Fruit fly (Drosophila melanogaster) whole organism, embryonic: ENCODE measurements around the gene Sld5.

ENCODE experiments used
- Aef1 ChIP-seq: fragments of 200-800 bp; sonication (Bioruptor generic); IDR thresholded peaks from 3 replicates; pipeline ENCODE4 v1.3.6; 2022; ENCODE audit warnings: missing biosample characterization, missing genetic modification characterization
- Atf-2 ChIP-seq: fragments of 200-800 bp; sonication (Bioruptor generic); optimal IDR thresholded peaks from 2 replicates; lab custom pipeline; 2016; ENCODE audit warnings: missing biosample characterization, missing genetic modification characterization
- CG10462 ChIP-seq: fragments of 200-800 bp; sonication (Bioruptor generic); optimal IDR thresholded peaks from 2 replicates; lab custom pipeline; 2016; ENCODE audit warnings: missing biosample characterization, missing genetic modification characterization
- CG10654 ChIP-seq: fragments of 200-800 bp; sonication (Bioruptor generic); optimal IDR thresholded peaks from 2 replicates; lab custom pipeline; 2016; ENCODE audit warnings: missing biosample characterization, missing genetic modification characterization
- CG10959 ChIP-seq: fragments of 200-800 bp; sonication (Bioruptor generic); IDR thresholded peaks from 2 replicates; pipeline ENCODE4 v1.3.6; 2022; ENCODE audit warnings: missing biosample characterization, missing genetic modification characterization
- CG11504 ChIP-seq: fragments of 200-800 bp; sonication (Bioruptor generic); optimal IDR thresholded peaks from 3 replicates; lab custom pipeline; 2019; ENCODE audit warnings: missing biosample characterization, mild to moderate bottlenecking, missing genetic modification characterization, moderate library complexity
- CG11695 ChIP-seq: fragments of 200-800 bp; sonication (Bioruptor generic); IDR thresholded peaks from 3 replicates; pipeline ENCODE4 v1.3.6; 2022; ENCODE audit warnings: missing biosample characterization, missing genetic modification characterization
- CG12236 ChIP-seq: fragments of 200-800 bp; sonication (Bioruptor generic); optimal IDR thresholded peaks from 2 replicates; lab custom pipeline; 2016; ENCODE audit warnings: missing biosample characterization, missing genetic modification characterization
- CG12744 ChIP-seq: fragments of 200-800 bp; sonication (Bioruptor generic); optimal IDR thresholded peaks from 2 replicates; lab custom pipeline; 2016; ENCODE audit warnings: missing biosample characterization, missing genetic modification characterization
- CG1529 ChIP-seq: fragments of 200-800 bp; sonication (Bioruptor generic); optimal IDR thresholded peaks from 3 replicates; lab custom pipeline; 2018; ENCODE audit warnings: missing biosample characterization, missing genetic modification characterization
- CG1603 ChIP-seq: fragments of 200-800 bp; sonication (Bioruptor generic); optimal IDR thresholded peaks from 2 replicates; lab custom pipeline; 2019; ENCODE audit warnings: missing biosample characterization, mild to moderate bottlenecking, missing genetic modification characterization, moderate library complexity
- CG16863 ChIP-seq: fragments of 200-800 bp; sonication (Bioruptor generic); optimal IDR thresholded peaks from 3 replicates; lab custom pipeline; 2016; ENCODE audit warnings: missing biosample characterization, missing genetic modification characterization
- CG32767 ChIP-seq: fragments of 200-800 bp; sonication (Bioruptor generic); IDR thresholded peaks from 2 replicates; pipeline ENCODE4 v1.3.6; 2022; ENCODE audit warnings: missing biosample characterization, missing genetic modification characterization
- CG3281 ChIP-seq: fragments of 200-800 bp; sonication (Bioruptor generic); optimal IDR thresholded peaks from 3 replicates; lab custom pipeline; 2017; ENCODE audit warnings: missing biosample characterization, mild to moderate bottlenecking, missing genetic modification characterization
- CG4328 ChIP-seq: fragments of 200-800 bp; sonication (Bioruptor generic); optimal IDR thresholded peaks from 3 replicates; lab custom pipeline; 2017; ENCODE audit warnings: missing biosample characterization, missing genetic modification reagents, missing genetic modification characterization
- CG4617 ChIP-seq: fragments of 200-800 bp; sonication (Bioruptor generic); optimal IDR thresholded peaks from 3 replicates; lab custom pipeline; 2016; ENCODE audit warnings: missing biosample characterization, missing genetic modification characterization, borderline replicate concordance
- CG9215 ChIP-seq: fragments of 200-800 bp; sonication (Bioruptor generic); IDR thresholded peaks from 2 replicates; pipeline ENCODE4 v1.3.6; 2022; ENCODE audit warnings: missing biosample characterization, missing genetic modification characterization
- CG9609 ChIP-seq: fragments of 200-800 bp; sonication (Bioruptor generic); optimal IDR thresholded peaks from 3 replicates; lab custom pipeline; 2016; ENCODE audit warnings: missing biosample characterization, missing genetic modification characterization
- CG9817 ChIP-seq: fragments of 200-800 bp; sonication (Bioruptor generic); optimal IDR thresholded peaks from 2 replicates; lab custom pipeline; 2018; ENCODE audit warnings: missing biosample characterization, mild to moderate bottlenecking, missing genetic modification characterization, moderate library complexity
- D19B ChIP-seq: fragments of 200-800 bp; sonication (Bioruptor generic); optimal IDR thresholded peaks from 2 replicates; lab custom pipeline; 2017; ENCODE audit warnings: missing biosample characterization, mild to moderate bottlenecking, missing genetic modification characterization
- E2f1 ChIP-seq: fragments of 200-800 bp; sonication (Bioruptor generic); IDR thresholded peaks from 2 replicates; pipeline ENCODE4 v1.3.6; 2022; ENCODE audit warnings: missing biosample characterization, missing genetic modification characterization
- HLH3B ChIP-seq: fragments of 200-800 bp; sonication (Bioruptor generic); IDR thresholded peaks from 2 replicates; pipeline ENCODE4 v1.3.6; 2022; ENCODE audit warnings: missing biosample characterization, missing genetic modification characterization
- Lim3 ChIP-seq: fragments of 200-800 bp; sonication (Bioruptor generic); IDR thresholded peaks from 2 replicates; pipeline ENCODE4 v1.3.6; 2022; ENCODE audit warnings: missing biosample characterization, missing genetic modification characterization
- Myb ChIP-seq: fragments of 200-800 bp; sonication (Bioruptor generic); optimal IDR thresholded peaks from 2 replicates; lab custom pipeline; 2016; ENCODE audit warnings: missing biosample characterization, missing genetic modification characterization
- NfI ChIP-seq: fragments of 200-800 bp; sonication (Bioruptor generic); optimal IDR thresholded peaks from 3 replicates; lab custom pipeline; 2018; ENCODE audit warnings: missing biosample characterization, mild to moderate bottlenecking, missing genetic modification characterization, moderate library complexity
- Poxn ChIP-seq: fragments of 200-800 bp; sonication (Bioruptor generic); IDR thresholded peaks from 2 replicates; pipeline ENCODE4 v1.3.6; 2022; ENCODE audit warnings: missing biosample characterization, missing genetic modification characterization
- Sox100B ChIP-seq: fragments of 200-800 bp; sonication (Bioruptor generic); optimal IDR thresholded peaks from 3 replicates; lab custom pipeline; 2018; ENCODE audit warnings: missing biosample characterization, mild to moderate bottlenecking, missing genetic modification characterization
- Sox102F ChIP-seq: fragments of 200-800 bp; sonication (Bioruptor generic); optimal IDR thresholded peaks from 2 replicates; lab custom pipeline; 2018; ENCODE audit warnings: missing biosample characterization, mild to moderate bottlenecking, missing genetic modification characterization, moderate library complexity
- ase ChIP-seq: fragments of 200-800 bp; sonication (Bioruptor generic); IDR thresholded peaks from 3 replicates; pipeline ENCODE4 v1.3.6; 2022; ENCODE audit warnings: missing biosample characterization, missing genetic modification characterization
- crol ChIP-seq: fragments of 200-800 bp; sonication (Bioruptor generic); IDR thresholded peaks from 2 replicates; pipeline ENCODE4 v1.3.6; 2022; ENCODE audit warnings: missing biosample characterization, missing genetic modification characterization
- crp ChIP-seq, 2 experiments: fragments of 200-800 bp; sonication (Bioruptor generic); optimal IDR thresholded peaks; 2 replicates in 1 of 2; 3 replicates in 1 of 2; lab custom pipeline; 2017; ENCODE audit warnings: missing biosample characterization in 2 of 2, missing genetic modification characterization in 2 of 2, mild to moderate bottlenecking in 1 of 2, moderate library complexity in 1 of 2
- da ChIP-seq: fragments of 200-800 bp; sonication (Bioruptor generic); optimal IDR thresholded peaks from 2 replicates; lab custom pipeline; 2016; ENCODE audit warnings: missing biosample characterization, missing genetic modification characterization
- dati ChIP-seq: fragments of 200-800 bp; sonication (Bioruptor generic); IDR thresholded peaks from 2 replicates; pipeline ENCODE4 v1.3.6; 2022; ENCODE audit warnings: missing biosample characterization, missing genetic modification characterization
- ems ChIP-seq: fragments of 200-800 bp; sonication (Bioruptor generic); optimal IDR thresholded peaks from 3 replicates; lab custom pipeline; 2016; ENCODE audit warnings: missing biosample characterization, missing genetic modification characterization
- ham ChIP-seq: fragments of 200-800 bp; sonication (Bioruptor generic); IDR thresholded peaks from 2 replicates; pipeline ENCODE4 v1.3.6; 2022; ENCODE audit warnings: missing biosample characterization, missing genetic modification characterization
- her ChIP-seq: fragments of 200-800 bp; sonication (Bioruptor generic); optimal IDR thresholded peaks from 2 replicates; lab custom pipeline; 2016; ENCODE audit warnings: missing biosample characterization, missing genetic modification characterization
- ind ChIP-seq: fragments of 200-800 bp; sonication (Bioruptor generic); optimal IDR thresholded peaks from 3 replicates; lab custom pipeline; 2016; ENCODE audit warnings: missing biosample characterization, missing genetic modification characterization
- mld ChIP-seq: fragments of 200-800 bp; sonication (Bioruptor generic); IDR thresholded peaks from 3 replicates; pipeline ENCODE4 v1.3.6; 2022; ENCODE audit warnings: missing biosample characterization, missing genetic modification characterization; ENCODE audit not compliant: partially characterized antibody
- odd ChIP-seq: fragments of 200-800 bp; sonication (Bioruptor generic); optimal IDR thresholded peaks from 2 replicates; lab custom pipeline; 2017; ENCODE audit warnings: missing biosample characterization, mild to moderate bottlenecking, missing genetic modification characterization
- otp ChIP-seq: fragments of 200-800 bp; sonication (Bioruptor generic); IDR thresholded peaks from 3 replicates; pipeline ENCODE4, ENCODE4 v1.3.6; 2022; ENCODE audit warnings: missing biosample characterization, missing genetic modification characterization
- pfk ChIP-seq: fragments of 200-800 bp; sonication (Bioruptor generic); optimal IDR thresholded peaks from 2 replicates; lab custom pipeline; 2018; ENCODE audit warnings: missing biosample characterization, mild to moderate bottlenecking, missing genetic modification characterization, moderate library complexity
- psq ChIP-seq: fragments of 200-800 bp; sonication (Bioruptor generic); optimal IDR thresholded peaks from 2 replicates; lab custom pipeline; 2017; ENCODE audit warnings: missing biosample characterization, missing genetic modification characterization
- sd ChIP-seq: fragments of 200-800 bp; sonication (Bioruptor generic); optimal IDR thresholded peaks from 3 replicates; lab custom pipeline; 2018; ENCODE audit warnings: missing biosample characterization, mild to moderate bottlenecking, missing genetic modification characterization, moderate library complexity
- sens ChIP-seq: fragments of 200-800 bp; sonication (Bioruptor generic); peaks from one replicate; lab custom pipeline; 2016; ENCODE audit warnings: missing biosample characterization, missing genetic modification characterization
- shn ChIP-seq: fragments of 200-800 bp; sonication (Bioruptor generic); optimal IDR thresholded peaks from 3 replicates; lab custom pipeline; 2016; ENCODE audit warnings: missing biosample characterization, missing genetic modification characterization
- sob ChIP-seq: fragments of 200-800 bp; sonication (Bioruptor generic); IDR thresholded peaks from 2 replicates; pipeline ENCODE4 v1.3.6; 2022; ENCODE audit warnings: missing biosample characterization, missing genetic modification characterization
- stc ChIP-seq: fragments of 200-800 bp; sonication (Bioruptor generic); IDR thresholded peaks from 2 replicates; pipeline ENCODE4 v1.3.6; 2022; ENCODE audit warnings: missing biosample characterization, missing genetic modification characterization
- toy ChIP-seq: fragments of 200-800 bp; sonication (Bioruptor generic); IDR thresholded peaks from 2 replicates; pipeline ENCODE4 v1.3.6; 2022; ENCODE audit warnings: missing biosample characterization, missing genetic modification characterization
- usp ChIP-seq: fragments of >200 bp; optimal IDR thresholded peaks from 2 replicates; lab custom pipeline; 2017; ENCODE audit warnings: missing biosample characterization, missing genetic modification characterization
- vnd ChIP-seq: fragments of 200-800 bp; sonication (Bioruptor generic); IDR thresholded peaks from 3 replicates; pipeline ENCODE4 v1.3.6; 2022; ENCODE audit warnings: missing biosample characterization, missing genetic modification characterization; ENCODE audit not compliant: partially characterized antibody

Gene Sld5

DNA sequence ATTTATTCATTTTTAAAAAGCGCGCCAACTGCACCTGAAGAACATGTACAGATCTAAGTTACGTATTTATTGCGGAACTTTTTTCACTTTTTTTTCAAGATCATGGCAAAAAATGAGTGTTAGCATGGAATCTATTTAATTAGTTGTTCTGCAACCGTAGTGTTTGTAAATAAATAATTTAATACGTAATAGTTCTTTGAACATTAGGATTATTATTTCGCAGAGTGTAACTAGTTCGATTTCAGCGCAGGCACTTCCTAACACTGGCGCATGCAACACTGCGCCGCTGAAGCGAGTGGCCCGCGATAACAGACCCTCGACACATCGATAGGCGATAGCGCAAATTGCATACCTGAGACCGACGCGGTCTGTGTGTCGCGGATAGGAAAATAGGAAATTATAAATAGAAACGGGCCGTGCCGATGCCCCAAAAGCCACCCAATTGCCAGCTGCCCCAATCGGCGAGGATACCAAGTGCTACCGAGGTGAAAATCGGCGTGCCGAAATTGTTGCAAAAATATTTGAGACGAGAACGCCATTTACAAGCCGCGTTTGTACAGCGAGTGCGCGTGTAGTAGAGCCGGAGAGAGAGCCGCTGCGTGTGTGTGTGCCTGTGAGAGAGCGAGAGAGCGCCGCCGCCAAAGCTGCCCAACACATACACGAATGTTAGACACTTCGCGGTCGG is 14.8 kb downstream of the Sld5 start, which contains the start of gene gro (continued):
- TF ChIP-seq CG16863 (GFP tag; lab: Kevin White, UChicago) (peak; percentile 72), sob (GFP tag; lab: Robert Waterston, UW) (peak; percentile 91), Atf-2 (peak; percentile 43), E2f1 (GFP tag; lab: Robert Waterston, UW) (peak; percentile 68), CG10462 (peak; percentile 68), stc (GFP tag; lab: Robert Waterston, UW) (peak; percentile 49; the same call in 1 of the 2 replicates), Sox100B (peak; percentile 47), usp (GFP tag; lab: Kevin White, UChicago) (no peak), CG4328 (GFP tag; lab: Kevin White, UChicago) (peak; percentile 30), toy (GFP tag; lab: Robert Waterston, UW) (no peak), ems (GFP tag; lab: Kevin White, UChicago) (peak; percentile 81), Sox102F (GFP tag; lab: Kevin White, UChicago) (peak; percentile 63), sens (GFP tag; lab: Kevin White, UChicago) (peak; percentile 95), D19B (peak; percentile 37), Lim3 (GFP tag; lab: Robert Waterston, UW) (no peak), crp (GFP tag; optimal IDR thresholded peaks at IDR 0.05; lab: Kevin White, UChicago) (peak in 1 of 2 experiments; percentile 18), CG11504 (tag; lab: Kevin White, UChicago) (peak; percentile 57), da (peak; percentile 55), CG12236 (GFP tag; lab: Kevin White, UChicago) (peak; percentile 44), mld (GFP tag; lab: Robert Waterston, UW) (peak; percentile 68), crol (GFP tag; lab: Robert Waterston, UW) (0 out of 2 replicates have a peak, but pooled peaks have one; percentile 20), NfI (GFP tag; lab: Kevin White, UChicago) (peak; percentile 83), Poxn (GFP tag; lab: Robert Waterston, UW) (no peak), otp (GFP tag; lab: Robert Waterston, UW) (peak; percentile 59; the same call in 1 of the 3 replicates), dati (GFP tag; lab: Robert Waterston, UW) (no peak), odd (GFP tag; lab: Kevin White, UChicago) (no peak), Aef1 (GFP tag; lab: Robert Waterston, UW) (peak; percentile 61), CG1603 (peak; percentile 87), CG4617 (GFP tag; lab: Kevin White, UChicago) (peak; percentile 86), ham (GFP tag; lab: Robert Waterston, UW) (no peak), ind (GFP tag; lab: Kevin White, UChicago) (peak; percentile 59), CG12744 (GFP tag; lab: Kevin White, UChicago) (peak; percentile 65), CG10654 (GFP tag; lab: Kevin White, UChicago) (peak; percentile 64), her (GFP tag; lab: Kevin White, UChicago) (peak; percentile 56), ase (GFP tag; lab: Robert Waterston, UW) (0 out of 3 replicates have a peak, but pooled peaks have one; percentile 44), CG32767 (GFP tag; lab: Robert Waterston, UW) (no peak), HLH3B (GFP tag; lab: Robert Waterston, UW) (peak; percentile 69), CG9215 (peak; percentile 63), CG1529 (peak; percentile 22), CG9817 (tag; lab: Kevin White, UChicago) (peak; percentile 75), CG10959 (peak; percentile 68), pfk (GFP tag; lab: Kevin White, UChicago) (peak; percentile 31), shn (GFP tag; lab: Kevin White, UChicago) (peak; percentile 64), CG3281 (peak; percentile 56), CG9609 (GFP tag; lab: Kevin White, UChicago) (peak; percentile 76), psq (GFP tag; lab: Kevin White, UChicago) (peak; percentile 46), Myb (GFP tag; lab: Kevin White, UChicago) (peak; percentile 66), vnd (GFP tag; lab: Robert Waterston, UW) (peak; percentile 77), sd (peak; percentile 45), CG11695 (GFP tag; lab: Robert Waterston, UW) (peak; percentile 36; the same call in 1 of the 3 replicates)
